Worm (Caenorhabditis elegans): ENCODE measurements around the gene serp-1.1.

ce11 chrX:15881027-15881426, 39.7 kb downstream of the serp-1.1 start:
- no peak for TF ChIP-seq unc-62 (GFP tag; optimal IDR thresholded peaks at IDR 0.05)
- no peak for TF ChIP-seq elt-3 (tag; optimal IDR thresholded peaks at IDR 0.05)
- TF ChIP-seq lsy-2 (tag; optimal IDR thresholded peaks at IDR 0.05), result no peak
- no peak for TF ChIP-seq lin-32 (GFP tag; optimal IDR thresholded peaks at IDR 0.05)
- TF ChIP-seq nhr-237 (tag; optimal IDR thresholded peaks at IDR 0.05), result no peak
- TF ChIP-seq snpc-4 (tag; optimal IDR thresholded peaks at IDR 0.05), result no peak
- TF ChIP-seq nhr-76 (tag; optimal IDR thresholded peaks at IDR 0.05), result no peak
- TF ChIP-seq tbx-8 (GFP tag; optimal IDR thresholded peaks at IDR 0.05), result no peak
- TF ChIP-seq flh-1 (GFP tag; optimal IDR thresholded peaks at IDR 0.05), result no peak
- TF ChIP-seq nhr-12 (tag; optimal IDR thresholded peaks at IDR 0.05), result no peak
- TF ChIP-seq lin-13 (tag; optimal IDR thresholded peaks at IDR 0.05), result no peak
- no peak for TF ChIP-seq elt-1 (tag; optimal IDR thresholded peaks at IDR 0.05; ENCODE audit: borderline replicate concordance, insufficient read depth)
- no peak for TF ChIP-seq mls-2 (tag; optimal IDR thresholded peaks at IDR 0.05)

Data from whole organism, mixed stage, embryonic.